Fruit fly (Drosophila melanogaster) whole organism, prepupa: Measurements from ENCODE around the gene CG10597.

Experiments used
- Blimp-1 ChIP-seq: fragments of 200-800 bp; sonication (Bioruptor generic); optimal IDR thresholded peaks from 3 replicates; lab custom pipeline; 2017; ENCODE audit warnings: missing biosample characterization, missing genetic modification characterization, mild to moderate bottlenecking, moderate library complexity, missing genetic modification reagents
- CG10631 ChIP-seq: fragments of 200-800 bp; sonication (Bioruptor generic); optimal IDR thresholded peaks from 2 replicates; lab custom pipeline; 2016; ENCODE audit warnings: missing biosample characterization, missing genetic modification characterization
- CG10669 ChIP-seq: fragments of 200-800 bp; sonication (Bioruptor generic); optimal IDR thresholded peaks from 3 replicates; lab custom pipeline; 2018; ENCODE audit warnings: missing biosample characterization, mild to moderate bottlenecking, missing genetic modification characterization, moderate library complexity
- CG11294 ChIP-seq: fragments of 200-800 bp; sonication (Bioruptor generic); IDR thresholded peaks from 2 replicates; pipeline ENCODE4 v1.3.6; 2022; ENCODE audit warnings: missing biosample characterization, missing genetic modification characterization
- CG11902 ChIP-seq: fragments of 200-800 bp; sonication (Bioruptor generic); optimal IDR thresholded peaks from 3 replicates; lab custom pipeline; 2016; ENCODE audit warnings: missing biosample characterization, missing genetic modification characterization
- CG15336 ChIP-seq: fragments of 200-800 bp; sonication (Bioruptor generic); IDR thresholded peaks from 2 replicates; pipeline ENCODE4 v1.3.6; 2022; ENCODE audit warnings: missing biosample characterization, missing genetic modification characterization
- CG3032 ChIP-seq: fragments of 200-800 bp; optimal IDR thresholded peaks from 2 replicates; lab custom pipeline; 2019; ENCODE audit warnings: missing biosample characterization, mild to moderate bottlenecking, missing genetic modification characterization, moderate library complexity
- CG32006 ChIP-seq: fragments of 200-800 bp; sonication (Bioruptor generic); optimal IDR thresholded peaks from 3 replicates; lab custom pipeline; 2017; ENCODE audit warnings: missing biosample characterization, mild to moderate bottlenecking, missing genetic modification characterization
- CG34406 ChIP-seq: fragments of 200-800 bp; sonication (Bioruptor generic); optimal IDR thresholded peaks from 3 replicates; lab custom pipeline; 2016; ENCODE audit warnings: missing biosample characterization, missing genetic modification characterization
- CG3919 ChIP-seq: fragments of 200-800 bp; sonication (Bioruptor generic); optimal IDR thresholded peaks from 3 replicates; lab custom pipeline; 2016; ENCODE audit warnings: missing biosample characterization, missing genetic modification characterization
- CG6163 ChIP-seq: fragments of 200-800 bp; sonication (Bioruptor generic); IDR thresholded peaks from 3 replicates; pipeline ENCODE4 v1.3.6; 2022; ENCODE audit warnings: missing biosample characterization, missing genetic modification characterization
- CG6276 ChIP-seq: fragments of 200-800 bp; sonication (Bioruptor generic); optimal IDR thresholded peaks from 2 replicates; lab custom pipeline; 2017; ENCODE audit warnings: missing biosample characterization, mild to moderate bottlenecking, missing genetic modification characterization
- CG6792 ChIP-seq: fragments of 200-800 bp; sonication (Bioruptor generic); optimal IDR thresholded peaks from 3 replicates; lab custom pipeline; 2016; ENCODE audit warnings: missing biosample characterization, missing genetic modification characterization
- CG6854 ChIP-seq: fragments of 200-800 bp; sonication (Bioruptor generic); optimal IDR thresholded peaks from 2 replicates; lab custom pipeline; 2017; ENCODE audit warnings: missing biosample characterization, mild to moderate bottlenecking, missing genetic modification characterization
- CG7368 ChIP-seq: fragments of 200-800 bp; sonication (Bioruptor generic); optimal IDR thresholded peaks from 3 replicates; lab custom pipeline; 2016; ENCODE audit warnings: missing biosample characterization, missing genetic modification characterization
- CG8119 ChIP-seq: fragments of 200-800 bp; sonication (Bioruptor generic); IDR thresholded peaks from 3 replicates; pipeline ENCODE4 v1.3.6; 2022; ENCODE audit warnings: missing biosample characterization, missing genetic modification characterization
- CG8319 ChIP-seq: fragments of 200-800 bp; sonication (Bioruptor generic); optimal IDR thresholded peaks from 3 replicates; lab custom pipeline; 2016; ENCODE audit warnings: missing biosample characterization, missing genetic modification characterization
- CG8632 ChIP-seq: fragments of 200-800 bp; sonication (Bioruptor generic); optimal IDR thresholded peaks from 3 replicates; lab custom pipeline; 2016; ENCODE audit warnings: missing biosample characterization, missing genetic modification characterization
- Eip75B ChIP-seq: fragments of 200-800 bp; sonication (Bioruptor generic); optimal IDR thresholded peaks from 3 replicates; lab custom pipeline; 2016; ENCODE audit warnings: missing biosample characterization, missing genetic modification characterization
- Eip93F ChIP-seq: fragments of 200-800 bp; sonication (Bioruptor generic); optimal IDR thresholded peaks from 2 replicates; lab custom pipeline; 2016; ENCODE audit warnings: missing biosample characterization, mild to moderate bottlenecking, missing genetic modification characterization
- Hr38 ChIP-seq: sonication (Bioruptor generic); optimal IDR thresholded peaks from 2 replicates; lab custom pipeline; 2016; ENCODE audit warnings: missing biosample characterization, missing genetic modification characterization
- Hr39 ChIP-seq: fragments of 200-800 bp; sonication (Bioruptor generic); optimal IDR thresholded peaks from 2 replicates; lab custom pipeline; 2016; ENCODE audit warnings: missing biosample characterization, missing genetic modification characterization
- Hr4 ChIP-seq: fragments of 200-800 bp; sonication (Bioruptor generic); optimal IDR thresholded peaks from 3 replicates; lab custom pipeline; 2016; ENCODE audit warnings: missing biosample characterization, missing genetic modification characterization
- Lpt ChIP-seq: fragments of 200-800 bp; sonication (Bioruptor generic); optimal IDR thresholded peaks from 3 replicates; lab custom pipeline; 2016; ENCODE audit warnings: missing biosample characterization, missing genetic modification characterization
- Met ChIP-seq: fragments of 200-800 bp; sonication (Bioruptor generic); optimal IDR thresholded peaks from 3 replicates; lab custom pipeline; 2016; ENCODE audit warnings: missing biosample characterization, missing genetic modification characterization
- Smox ChIP-seq: fragments of 200-800 bp; sonication (Bioruptor generic); optimal IDR thresholded peaks from 3 replicates; lab custom pipeline; 2016; ENCODE audit warnings: missing biosample characterization, missing genetic modification characterization
- Sox14 ChIP-seq: fragments of 200-800 bp; sonication (Bioruptor generic); optimal IDR thresholded peaks from 3 replicates; lab custom pipeline; 2016; ENCODE audit warnings: missing biosample characterization, missing genetic modification characterization
- Sox15 ChIP-seq: fragments of 200-800 bp; sonication (Bioruptor generic); optimal IDR thresholded peaks from 3 replicates; lab custom pipeline; 2016; ENCODE audit warnings: missing biosample characterization, missing genetic modification characterization
- achi ChIP-seq: fragments of 200-800 bp; sonication (Bioruptor generic); optimal IDR thresholded peaks from 3 replicates; lab custom pipeline; 2016; ENCODE audit warnings: missing biosample characterization, missing genetic modification characterization
- acj6 ChIP-seq: fragments of 200-800 bp; sonication (Bioruptor generic); optimal IDR thresholded peaks from 3 replicates; lab custom pipeline; 2016; ENCODE audit warnings: missing biosample characterization, missing genetic modification characterization
- cyc ChIP-seq: fragments of 200-800 bp; sonication (Bioruptor generic); optimal IDR thresholded peaks from 3 replicates; lab custom pipeline; 2016; ENCODE audit warnings: missing biosample characterization, missing genetic modification characterization
- dac ChIP-seq: fragments of 200-800 bp; sonication (Bioruptor generic); optimal IDR thresholded peaks from 2 replicates; lab custom pipeline; 2017; ENCODE audit warnings: missing biosample characterization, mild to moderate bottlenecking, missing genetic modification characterization
- eg ChIP-seq: fragments of 200-800 bp; sonication (Bioruptor generic); IDR thresholded peaks from 3 replicates; pipeline ENCODE4 v1.3.6; 2022; ENCODE audit warnings: missing biosample characterization, missing genetic modification characterization
- fd59A ChIP-seq: fragments of 200-800 bp; sonication (Bioruptor generic); optimal IDR thresholded peaks from 2 replicates; lab custom pipeline; 2017; ENCODE audit warnings: missing biosample characterization, mild to moderate bottlenecking, missing genetic modification characterization, missing genetic modification reagents
- fd85E ChIP-seq: fragments of 200-800 bp; sonication (Bioruptor generic); optimal IDR thresholded peaks from 3 replicates; lab custom pipeline; 2016; ENCODE audit warnings: missing biosample characterization, missing genetic modification characterization
- fkh ChIP-seq: fragments of 200-800 bp; sonication (Bioruptor generic); optimal IDR thresholded peaks from 3 replicates; lab custom pipeline; 2017; ENCODE audit warnings: missing biosample characterization, mild to moderate bottlenecking, missing genetic modification characterization, moderate library complexity
- net ChIP-seq: fragments of 200-800 bp; sonication (Bioruptor generic); optimal IDR thresholded peaks from 3 replicates; lab custom pipeline; 2016; ENCODE audit warnings: missing biosample characterization, missing genetic modification characterization
- pdm3 ChIP-seq: fragments of 200-800 bp; sonication (Bioruptor generic); optimal IDR thresholded peaks from 3 replicates; lab custom pipeline; 2016; ENCODE audit warnings: missing biosample characterization, missing genetic modification characterization
- salr ChIP-seq, 2 experiments: fragments of 200-800 bp; sonication (Bioruptor generic); optimal IDR thresholded peaks; 3 replicates each; lab custom pipeline; 2016 to 2018; ENCODE audit warnings: missing biosample characterization in 2 of 2, missing genetic modification characterization in 2 of 2, mild to moderate bottlenecking in 1 of 2
- spab ChIP-seq: fragments of 200-800 bp; sonication (Bioruptor generic); optimal IDR thresholded peaks from 2 replicates; lab custom pipeline; 2017; ENCODE audit warnings: missing biosample characterization, mild to moderate bottlenecking, missing genetic modification characterization, missing genetic modification reagents
- svp ChIP-seq: fragments of 200-800 bp; sonication (Bioruptor generic); peaks from one replicate; lab custom pipeline; 2016; ENCODE audit warnings: missing biosample characterization, missing genetic modification characterization
- topi ChIP-seq: fragments of 200-800 bp; sonication (Bioruptor generic); optimal IDR thresholded peaks from 3 replicates; lab custom pipeline; 2016; ENCODE audit warnings: missing biosample characterization, missing genetic modification characterization
- vri ChIP-seq: fragments of 200-800 bp; sonication (Bioruptor generic); optimal IDR thresholded peaks from 3 replicates; lab custom pipeline; 2016; ENCODE audit warnings: missing biosample characterization, mild to moderate bottlenecking, missing genetic modification characterization

The CG10597 gene

dm6 chrX:17237421-17237820 is 6.6 kb upstream of the CG10597 start (continued):
- TF ChIP-seq CG32006 (GFP tag; lab: Kevin White, UChicago) (peak; percentile 90), net (GFP tag; lab: Kevin White, UChicago) (peak; percentile 78), cyc (GFP tag; lab: Kevin White, UChicago) (peak; percentile 21), CG8119 (GFP tag; lab: Robert Waterston, UW) (peak; percentile 89), Sox14 (GFP tag; lab: Kevin White, UChicago) (peak; percentile 41), Lpt (peak; percentile 78), spab (GFP tag; lab: Kevin White, UChicago) (peak; percentile 55), fkh (GFP tag; lab: Kevin White, UChicago) (no peak), topi (GFP tag; lab: Kevin White, UChicago) (peak; percentile 46), CG3032 (tag; lab: Kevin White, UChicago) (peak; percentile 67)

DNA sequence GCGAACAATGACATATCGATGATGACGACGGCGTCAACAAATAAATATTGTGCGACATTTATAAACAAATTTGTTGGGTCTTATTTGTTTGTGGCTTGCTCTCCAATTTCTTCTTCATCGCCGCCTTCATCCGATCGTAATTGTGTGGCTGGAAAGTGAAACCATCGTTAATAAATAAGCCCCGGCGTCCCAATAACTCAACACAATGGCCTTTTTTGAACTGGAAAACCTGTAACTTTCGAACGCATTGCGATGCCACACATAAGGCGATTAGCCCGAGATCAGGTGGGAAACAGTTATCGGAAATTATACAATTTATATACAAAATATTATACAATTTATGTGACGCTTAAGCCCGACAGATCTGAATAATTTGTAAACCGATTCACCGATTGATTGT is 5.6 kb upstream of the CG10597 start:
- no peak for TF ChIP-seq vri (GFP tag; lab: Kevin White, UChicago)
- TF ChIP-seq CG6854 (GFP tag; lab: Kevin White, UChicago), result no peak
- TF ChIP-seq pdm3 (GFP tag; lab: Kevin White, UChicago), result no peak
- TF ChIP-seq CG15336 (GFP tag; lab: Robert Waterston, UW), result no peak
- TF ChIP-seq cyc (GFP tag; lab: Kevin White, UChicago), result no peak
- TF ChIP-seq Lpt, result no peak
- TF ChIP-seq dac (GFP tag; lab: Kevin White, UChicago), result no peak

DNA sequence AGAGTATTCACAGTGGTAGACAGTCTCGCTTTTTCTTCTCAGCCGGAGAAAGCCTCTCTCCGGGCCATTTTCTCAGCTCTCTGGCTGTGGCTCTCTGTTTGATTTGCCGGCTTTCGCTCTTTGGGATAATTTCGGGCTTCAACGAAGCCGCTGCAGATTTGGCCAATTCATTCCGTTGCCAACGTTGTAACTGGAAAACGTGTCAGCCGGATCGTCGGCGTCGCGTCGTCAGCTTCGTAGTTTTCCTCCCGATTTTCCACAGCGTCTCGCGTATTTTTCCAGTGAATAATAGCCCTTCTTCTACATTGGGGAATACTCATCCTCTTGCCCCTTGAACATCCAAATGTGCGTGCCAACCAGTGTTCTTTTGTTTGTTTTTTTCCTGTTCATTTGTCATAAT is 1.8 kb upstream of the CG10597 start, which contains the start of gene f:
f (plus strand) TSS at position 301 of the 400 bp plus-strand sequence.
- no peak for TF ChIP-seq Hr4 (GFP tag; lab: Kevin White, UChicago)
- TF ChIP-seq spab (GFP tag; lab: Kevin White, UChicago), result no peak
- TF ChIP-seq eg (GFP tag; lab: Robert Waterston, UW), result 0 out of 3 replicates have a peak, but pooled peaks have one; percentile 16

DNA sequence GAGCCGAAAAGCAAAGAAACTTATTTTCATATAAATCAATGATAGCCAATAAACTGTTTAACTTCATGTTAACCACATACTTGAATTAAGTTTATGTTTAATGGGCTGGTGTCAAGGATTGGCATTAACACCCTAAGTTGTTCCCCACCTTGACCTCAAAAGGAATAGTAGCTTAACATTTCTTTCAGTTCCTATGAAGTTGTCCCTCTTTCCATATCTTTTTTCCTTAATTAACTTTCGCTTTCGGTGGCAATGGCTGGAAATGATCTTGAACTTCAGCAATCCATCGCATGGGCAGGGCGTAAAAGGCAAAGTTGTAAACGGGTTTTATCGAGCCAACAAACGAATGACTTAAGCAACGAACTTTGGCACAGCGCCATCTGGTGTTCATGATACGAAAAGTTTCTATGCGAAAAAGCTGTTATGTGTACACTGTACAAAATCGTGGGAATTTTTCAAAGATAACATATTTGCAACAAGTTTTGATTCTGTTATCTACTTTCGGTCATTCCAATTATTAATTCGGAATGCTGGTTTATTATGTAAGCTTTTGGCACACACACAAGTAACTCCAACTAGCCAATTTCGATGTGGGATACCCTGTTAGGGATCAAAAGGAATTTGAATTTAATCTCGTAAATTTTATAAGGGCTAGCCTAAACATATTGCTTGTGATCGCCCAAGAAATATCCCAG is 1.2 kb downstream of the CG10597 start:
- TF ChIP-seq Smox (GFP tag; lab: Kevin White, UChicago) (peak; percentile 54), CG34406 (GFP tag; lab: Kevin White, UChicago) (peak; percentile 31), Hr38 (GFP tag; lab: Kevin White, UChicago) (no peak), CG32006 (GFP tag; lab: Kevin White, UChicago) (peak; percentile 74), CG11294 (GFP tag; lab: Robert Waterston, UW) (no peak), topi (GFP tag; lab: Kevin White, UChicago) (peak; percentile 0), Eip93F (GFP tag; lab: Kevin White, UChicago) (no peak), CG3919 (no peak), Eip75B (GFP tag; lab: Kevin White, UChicago) (no peak), spab (GFP tag; lab: Kevin White, UChicago) (no peak), pdm3 (GFP tag; lab: Kevin White, UChicago) (peak; percentile 65), svp (GFP tag; lab: Kevin White, UChicago) (peak; percentile 74), Sox15 (GFP tag; lab: Kevin White, UChicago) (no peak), Lpt (peak; percentile 40), CG10669 (GFP tag; lab: Kevin White, UChicago) (no peak), achi (peak; percentile 45), CG11902 (GFP tag; lab: Kevin White, UChicago) (no peak), CG7368 (GFP tag; lab: Kevin White, UChicago) (no peak), vri (GFP tag; lab: Kevin White, UChicago) (no peak), fd85E (GFP tag; lab: Kevin White, UChicago) (no peak), CG3032 (tag; lab: Kevin White, UChicago) (peak; percentile 59), CG6163 (GFP tag; lab: Robert Waterston, UW) (no peak), CG8319 (no peak), CG8119 (GFP tag; lab: Robert Waterston, UW) (peak; percentile 51; the same call in 1 of the 3 replicates), Hr4 (GFP tag; lab: Kevin White, UChicago) (peak; percentile 48), cyc (GFP tag; lab: Kevin White, UChicago) (no peak), CG8632 (GFP tag; lab: Kevin White, UChicago) (no peak), salr (GFP tag; optimal IDR thresholded peaks at IDR 0.05; lab: Kevin White, UChicago) (no peak), CG10631 (peak; percentile 23), Met (GFP tag; lab: Kevin White, UChicago) (peak; percentile 59), fd59A (GFP tag; lab: Kevin White, UChicago) (peak; percentile 33), Blimp-1 (GFP tag; lab: Kevin White, UChicago) (peak; percentile 97), Hr39 (peak; percentile 64), Sox14 (GFP tag; lab: Kevin White, UChicago) (peak; percentile 54), CG6792 (GFP tag; lab: Kevin White, UChicago) (peak; percentile 17), acj6 (GFP tag; lab: Kevin White, UChicago) (peak; percentile 48), CG6276 (GFP tag; lab: Kevin White, UChicago) (no peak)
